Worm (Caenorhabditis elegans): ENCODE results near the gene R07B1.5.

ce11 chrX:9814132-9814811 lies 49.1 kb upstream of the R07B1.5 start:
- TF ChIP-seq nhr-27 (tag; optimal IDR thresholded peaks at IDR 0.05) (no peak), D2030.7 (GFP tag; IDR thresholded peaks at IDR 0.05) (no peak), zim-3 (tag; optimal IDR thresholded peaks at IDR 0.05) (no peak), unc-62 (GFP tag; optimal IDR thresholded peaks at IDR 0.05) (no peak)

Measured in whole organism, young adult.